Worm (Caenorhabditis elegans): Measurements from ENCODE around the gene srsx-13.
A peak's percentile ranks its signal among the peaks of the same experiment; 100 is the strongest.

The srsx-13 gene

DNA sequence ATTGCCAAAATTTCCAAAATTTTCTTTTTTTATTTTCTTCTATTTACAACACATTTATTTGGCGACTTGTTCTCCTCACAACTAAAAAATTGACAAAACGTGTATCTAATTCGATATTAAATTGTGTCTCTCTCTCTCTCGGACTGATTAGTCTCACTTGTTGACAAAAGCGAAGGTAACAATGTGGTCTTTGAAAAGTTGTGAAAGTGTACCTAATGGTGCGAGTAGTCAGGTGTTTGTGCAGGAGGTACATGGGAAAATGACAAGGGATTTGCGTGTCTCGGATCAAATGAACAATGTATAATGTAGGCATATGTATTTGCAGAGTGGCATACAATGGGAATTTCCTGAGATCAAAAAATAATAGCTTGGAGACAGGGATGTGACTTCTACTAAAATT, 13.5 kb downstream of the srsx-13 start:
- TF ChIP-seq pqm-1 (tag; optimal IDR thresholded peaks at IDR 0.05) (peak; percentile 14), pha-4 (tag; optimal IDR thresholded peaks at IDR 0.05) (peak; percentile 87), egl-27 (tag; optimal IDR thresholded peaks at IDR 0.05) (no peak)

DNA sequence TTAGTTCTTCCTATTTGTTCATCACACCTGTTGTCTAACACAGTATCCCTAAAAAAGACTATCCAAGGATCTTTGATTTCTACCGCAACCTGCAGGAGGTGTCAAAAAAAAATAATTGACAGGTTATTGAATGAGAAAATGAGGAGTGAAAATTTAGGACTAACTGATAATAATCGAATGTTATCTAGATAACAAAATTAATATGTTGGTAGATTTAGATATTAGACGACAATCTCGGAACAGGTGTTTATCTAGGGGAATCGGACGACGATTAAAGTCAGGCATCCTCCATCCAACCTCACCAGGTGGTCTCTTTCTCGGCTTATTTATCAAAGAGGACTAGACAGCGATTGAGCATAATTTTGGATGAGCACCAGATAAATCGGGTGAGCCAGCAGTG, 14.2 kb downstream of the srsx-13 start:
- TF ChIP-seq nhr-23 (tag; optimal IDR thresholded peaks at IDR 0.05): no peak
- TF ChIP-seq fos-1 (tag; optimal IDR thresholded peaks at IDR 0.05): no peak
- no peak for TF ChIP-seq daf-12 (tag; optimal IDR thresholded peaks at IDR 0.05)
- TF ChIP-seq unc-39 (tag; optimal IDR thresholded peaks at IDR 0.05): no peak
- TF ChIP-seq ceh-28 (tag; optimal IDR thresholded peaks at IDR 0.05): no peak
- TF ChIP-seq nhr-12 (tag; optimal IDR thresholded peaks at IDR 0.05): no peak
- no peak for TF ChIP-seq ceh-9 (tag; optimal IDR thresholded peaks at IDR 0.05)
- TF ChIP-seq nhr-67 (tag; optimal IDR thresholded peaks at IDR 0.05): no peak
- no peak for TF ChIP-seq nfya-1 (tag; optimal IDR thresholded peaks at IDR 0.05; ENCODE audit: insufficient read depth)
- TF ChIP-seq mdl-1 (tag; optimal IDR thresholded peaks at IDR 0.05): no peak
- no peak for TF ChIP-seq aly-2 (tag; optimal IDR thresholded peaks at IDR 0.05)

DNA sequence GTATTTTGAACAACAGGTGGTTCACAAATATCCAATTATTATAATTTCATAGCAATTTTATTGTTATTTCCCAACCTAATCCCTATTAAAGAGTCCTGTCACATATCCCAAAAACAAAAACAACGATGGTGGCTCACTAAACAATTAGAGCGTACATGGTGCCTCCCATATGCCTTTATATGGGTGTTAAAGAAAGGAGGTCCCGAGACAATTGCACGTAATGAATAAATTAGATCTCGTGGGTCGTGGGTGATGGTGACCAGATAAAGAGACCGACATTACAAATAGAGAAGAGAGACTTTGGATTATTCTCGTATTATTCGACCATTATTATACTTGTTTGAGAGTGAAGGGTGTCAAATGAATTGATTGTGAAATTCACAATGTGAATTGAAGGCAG, 15.8 kb downstream of the srsx-13 start:
- no peak for TF ChIP-seq ztf-11 (tag; optimal IDR thresholded peaks at IDR 0.05)
- no peak for TF ChIP-seq ceh-16 (tag; optimal IDR thresholded peaks at IDR 0.05)
- no peak for TF ChIP-seq fkh-10 (GFP tag; optimal IDR thresholded peaks at IDR 0.05)
- no peak for TF ChIP-seq pqm-1 (tag; optimal IDR thresholded peaks at IDR 0.05)
- TF ChIP-seq ZK546.5 (tag; optimal IDR thresholded peaks at IDR 0.05): no peak
- TF ChIP-seq nfya-1 (tag; optimal IDR thresholded peaks at IDR 0.05; ENCODE audit: insufficient read depth): no peak

DNA sequence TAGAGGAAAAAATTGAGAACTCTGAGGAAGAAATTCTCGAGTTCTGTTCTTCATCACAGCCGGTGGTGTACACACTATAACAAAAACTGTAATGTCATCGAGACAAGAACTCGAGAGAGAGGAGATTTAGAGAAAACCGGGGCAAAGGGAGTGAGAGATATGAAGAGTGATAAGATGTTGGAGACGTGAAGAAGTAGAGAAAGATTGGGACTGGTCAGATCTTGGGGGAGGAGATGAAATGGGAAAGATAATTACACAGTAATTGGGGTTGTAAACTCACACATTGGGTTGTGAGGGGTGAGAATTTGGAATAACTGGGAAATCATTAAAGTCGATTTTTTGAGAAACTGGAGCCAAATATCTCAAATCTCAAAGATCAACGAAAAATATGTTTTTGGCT, 17.2 kb downstream of the srsx-13 start:
- TF ChIP-seq hmg-11 (tag; optimal IDR thresholded peaks at IDR 0.05) (peak; percentile 15), nhr-67 (tag; optimal IDR thresholded peaks at IDR 0.05) (no peak), nhr-43 (tag; optimal IDR thresholded peaks at IDR 0.05; ENCODE audit: poor library complexity, severe bottlenecking) (no peak), nhr-25 (tag; optimal IDR thresholded peaks at IDR 0.05) (no peak), nhr-23 (tag; optimal IDR thresholded peaks at IDR 0.05) (peak; percentile 38), mdl-1 (tag; optimal IDR thresholded peaks at IDR 0.05) (no peak), lin-39 (tag; optimal IDR thresholded peaks at IDR 0.05) (no peak), elt-1 (tag; optimal IDR thresholded peaks at IDR 0.05) (peak; percentile 80), lsy-12 (tag; optimal IDR thresholded peaks at IDR 0.05) (no peak), nfya-1 (tag; optimal IDR thresholded peaks at IDR 0.05; ENCODE audit: insufficient read depth) (peak; percentile 55)

DNA sequence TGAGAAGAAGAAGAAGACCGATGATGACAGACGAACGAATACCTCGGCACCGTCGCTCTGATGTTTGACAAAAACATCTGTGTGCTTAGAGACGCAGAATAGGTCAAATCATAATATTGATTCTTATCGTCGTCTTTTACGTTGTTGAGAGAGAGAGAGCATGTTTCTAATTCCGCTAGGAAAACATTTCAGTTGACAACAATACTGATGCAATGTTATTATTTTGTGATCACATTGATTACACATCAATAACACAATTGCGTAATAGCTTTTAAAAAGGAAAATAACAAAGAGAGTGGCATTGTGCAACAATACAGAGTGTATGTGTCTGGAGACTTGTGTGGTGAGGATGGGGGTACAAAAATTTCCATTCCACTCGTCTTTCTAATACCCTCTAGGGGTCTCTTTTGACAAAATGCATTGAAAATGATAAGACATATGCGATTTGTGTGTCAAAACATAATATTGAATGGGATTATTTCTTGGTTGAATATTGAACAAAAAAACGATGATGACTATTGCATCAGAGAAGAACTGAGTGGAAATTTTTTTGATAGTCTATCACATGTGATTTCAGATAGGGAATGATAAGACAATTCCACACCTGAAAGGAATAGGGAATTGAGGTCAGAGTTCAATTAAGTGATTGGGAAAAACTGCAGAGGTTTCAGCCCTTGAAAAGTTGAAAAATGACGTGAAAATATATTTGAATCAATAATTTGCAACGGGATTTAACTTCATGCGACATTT, 18.1 kb downstream of the srsx-13 start:
- TF ChIP-seq nhr-11 (tag; optimal IDR thresholded peaks at IDR 0.05): no peak
- TF ChIP-seq skn-1 (tag; optimal IDR thresholded peaks at IDR 0.05): peak; percentile 86
- peak; percentile 78 for TF ChIP-seq pha-4 (tag; optimal IDR thresholded peaks at IDR 0.05)
- TF ChIP-seq R02D3.7 (tag; optimal IDR thresholded peaks at IDR 0.05): no peak
- TF ChIP-seq lsy-12 (tag; optimal IDR thresholded peaks at IDR 0.05): no peak
- peak; percentile 85 for TF ChIP-seq elt-2 (tag; optimal IDR thresholded peaks at IDR 0.05)
- peak; percentile 5 for TF ChIP-seq pqm-1 (tag; optimal IDR thresholded peaks at IDR 0.05)

DNA sequence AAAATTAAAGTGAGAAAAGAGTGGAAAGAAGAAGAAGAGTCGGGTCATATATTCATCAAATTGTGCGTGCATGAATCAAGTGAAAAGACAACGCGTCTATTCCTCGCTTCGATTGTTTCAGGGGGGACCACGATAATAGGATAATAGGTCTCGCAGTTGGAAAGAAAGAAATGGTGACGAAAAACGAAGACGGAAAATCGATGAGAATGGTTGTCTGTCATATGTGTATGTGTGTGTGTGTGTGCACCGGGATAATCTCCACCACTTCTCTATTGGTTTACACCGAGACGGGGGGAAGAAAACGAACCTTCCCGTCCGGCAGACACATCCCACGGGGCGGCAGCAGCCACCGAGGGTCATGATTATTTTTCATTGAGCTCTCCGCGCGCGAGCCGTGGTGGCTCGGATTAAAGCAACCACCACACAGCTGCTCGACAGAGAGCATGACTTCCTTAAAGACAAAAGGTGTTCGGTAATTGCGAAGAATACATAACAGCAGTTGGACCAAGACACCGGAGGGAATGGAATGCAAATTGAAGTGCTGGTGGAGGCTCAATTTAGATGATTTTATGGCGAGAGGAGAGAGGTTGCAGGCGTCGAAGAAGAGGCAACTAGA, 18.9 kb downstream of the srsx-13 start:
- TF ChIP-seq sea-2 (GFP tag; optimal IDR thresholded peaks at IDR 0.05) (no peak), ama-1 (optimal IDR thresholded peaks at IDR 0.05) (peak; percentile 57)

DNA sequence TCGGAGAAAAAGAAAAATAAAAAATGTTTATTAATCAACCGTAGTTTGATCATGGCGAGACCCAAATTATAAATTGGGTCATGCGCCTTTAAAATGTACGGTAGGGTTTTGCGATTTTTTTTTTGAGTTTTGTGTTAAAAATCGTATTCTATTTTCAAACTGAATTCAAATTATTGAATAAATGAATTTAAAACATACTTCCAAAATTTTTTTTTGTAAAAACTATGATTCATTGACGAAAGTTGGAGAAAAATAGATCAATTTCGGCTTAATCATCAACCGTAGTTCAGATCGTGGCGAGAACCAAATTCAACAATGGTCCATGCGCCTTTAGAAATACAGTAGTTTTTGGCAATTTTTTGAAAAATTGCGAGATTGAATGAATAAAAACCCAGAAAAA, 19.4 kb downstream of the srsx-13 start:
- TF ChIP-seq ceh-16 (tag; optimal IDR thresholded peaks at IDR 0.05): no peak
- TF ChIP-seq nhr-11 (tag; optimal IDR thresholded peaks at IDR 0.05): no peak

Measured in whole organism, L3 larva.